Fruit fly (Drosophila melanogaster) whole organism, embryonic: ENCODE data around the gene MP1.

ENCODE experiments used
- Bteb2 ChIP-seq: fragments of 200-800 bp; sonication (Bioruptor generic); optimal IDR thresholded peaks from 2 replicates; lab custom pipeline; 2016; ENCODE audit warnings: missing biosample characterization, missing genetic modification characterization
- CG10321 ChIP-seq: fragments of 200-800 bp; sonication (Bioruptor generic); IDR thresholded peaks from 2 replicates; pipeline ENCODE4 v1.3.6; 2022; ENCODE audit warnings: missing biosample characterization, missing genetic modification characterization
- CG10431 ChIP-seq: fragments of 200-800 bp; sonication (Bioruptor generic); optimal IDR thresholded peaks from 3 replicates; lab custom pipeline; 2018; ENCODE audit warnings: missing biosample characterization, mild to moderate bottlenecking, missing genetic modification characterization
- CG11085 ChIP-seq: fragments of 200-800 bp; sonication (Bioruptor generic); IDR thresholded peaks from 2 replicates; pipeline ENCODE4 v1.3.6; 2022; ENCODE audit warnings: missing biosample characterization, missing genetic modification characterization
- CG11723 ChIP-seq: fragments of 200-800 bp; sonication (Bioruptor generic); optimal IDR thresholded peaks from 2 replicates; lab custom pipeline; 2017; ENCODE audit warnings: missing biosample characterization, mild to moderate bottlenecking, missing genetic modification characterization
- CG12299 ChIP-seq: fragments of 200-800 bp; sonication (Bioruptor generic); optimal IDR thresholded peaks from 2 replicates; lab custom pipeline; 2018; ENCODE audit warnings: missing biosample characterization, mild to moderate bottlenecking, missing genetic modification characterization
- CG12942 ChIP-seq: fragments of 200-800 bp; sonication (Bioruptor generic); optimal IDR thresholded peaks from 3 replicates; lab custom pipeline; 2016; ENCODE audit warnings: missing biosample characterization, missing genetic modification characterization
- CG13894 ChIP-seq: fragments of 200-800 bp; sonication (Bioruptor generic); optimal IDR thresholded peaks from 3 replicates; lab custom pipeline; 2018; ENCODE audit warnings: missing biosample characterization, mild to moderate bottlenecking, missing genetic modification characterization, moderate library complexity
- CG14710 ChIP-seq: fragments of 200-800 bp; sonication (Bioruptor generic); optimal IDR thresholded peaks from 3 replicates; lab custom pipeline; 2019; ENCODE audit warnings: missing biosample characterization, mild to moderate bottlenecking, missing genetic modification characterization, moderate library complexity
- CG15479 ChIP-seq: fragments of 200-800 bp; sonication (Bioruptor generic); optimal IDR thresholded peaks from 3 replicates; lab custom pipeline; 2019; ENCODE audit warnings: missing biosample characterization, mild to moderate bottlenecking, missing genetic modification characterization, moderate library complexity
- CG17186 ChIP-seq: fragments of 200-800 bp; sonication (Bioruptor generic); optimal IDR thresholded peaks from 3 replicates; lab custom pipeline; 2017; ENCODE audit warnings: missing biosample characterization, missing genetic modification reagents, missing genetic modification characterization
- CG17612 ChIP-seq: fragments of 200-800 bp; sonication (Bioruptor generic); IDR thresholded peaks from 2 replicates; pipeline ENCODE4 v1.3.6; 2022; ENCODE audit warnings: missing biosample characterization, missing genetic modification characterization
- CG30431 ChIP-seq: fragments of 200-800 bp; sonication (Bioruptor generic); optimal IDR thresholded peaks from 2 replicates; lab custom pipeline; 2017; ENCODE audit warnings: missing biosample characterization, missing genetic modification characterization
- CG3065 ChIP-seq: fragments of 200-800 bp; sonication (Bioruptor generic); optimal IDR thresholded peaks from 2 replicates; lab custom pipeline; 2016; ENCODE audit warnings: missing biosample characterization, missing genetic modification characterization
- CG34376 ChIP-seq: fragments of 200-800 bp; sonication (Bioruptor generic); optimal IDR thresholded peaks from 2 replicates; lab custom pipeline; 2018; ENCODE audit warnings: missing biosample characterization, mild to moderate bottlenecking, missing genetic modification characterization
- CG4404 ChIP-seq: fragments of 200-800 bp; sonication (Bioruptor generic); IDR thresholded peaks from 2 replicates; pipeline ENCODE4 v1.3.6; 2022; ENCODE audit warnings: missing biosample characterization, missing genetic modification characterization
- CG4617 ChIP-seq: fragments of 200-800 bp; sonication (Bioruptor generic); optimal IDR thresholded peaks from 3 replicates; lab custom pipeline; 2016; ENCODE audit warnings: missing biosample characterization, missing genetic modification characterization, borderline replicate concordance
- CG4707 ChIP-seq: fragments of 200-800 bp; sonication (Bioruptor generic); optimal IDR thresholded peaks from 2 replicates; lab custom pipeline; 2018; ENCODE audit warnings: missing biosample characterization, mild to moderate bottlenecking, missing genetic modification characterization, moderate library complexity
- CG6689 ChIP-seq: fragments of 200-800 bp; sonication (Bioruptor generic); IDR thresholded peaks from 2 replicates; pipeline ENCODE4 v1.3.6; 2022; ENCODE audit warnings: missing biosample characterization, missing genetic modification characterization
- CG7372 ChIP-seq: fragments of 200-800 bp; sonication (Bioruptor generic); IDR thresholded peaks from 2 replicates; pipeline ENCODE4 v1.3.6; 2022; ENCODE audit warnings: missing biosample characterization, missing genetic modification characterization
- CG8281 ChIP-seq: fragments of 200-800 bp; sonication (Bioruptor generic); optimal IDR thresholded peaks from 2 replicates; lab custom pipeline; 2018; ENCODE audit warnings: missing biosample characterization, mild to moderate bottlenecking, missing genetic modification characterization, moderate library complexity
- CoRest ChIP-seq: fragments of 200-800 bp; sonication (Bioruptor generic); optimal IDR thresholded peaks from 3 replicates; lab custom pipeline; 2018; ENCODE audit warnings: missing biosample characterization, mild to moderate bottlenecking, missing genetic modification characterization, moderate library complexity
- Dll ChIP-seq: fragments of 200-800 bp; sonication (Bioruptor generic); IDR thresholded peaks from 4 replicates; pipeline ENCODE4 v1.3.6; 2022; ENCODE audit warnings: missing biosample characterization, missing genetic modification characterization; ENCODE audit not compliant: partially characterized antibody
- E2f1 ChIP-seq: fragments of 200-800 bp; sonication (Bioruptor generic); IDR thresholded peaks from 2 replicates; pipeline ENCODE4 v1.3.6; 2022; ENCODE audit warnings: missing biosample characterization, missing genetic modification characterization
- Eip74EF ChIP-seq, 2 experiments: fragments of 200-800 bp in 1 of 2; fragments of >200 bp in 1 of 2; sonication (Bioruptor generic) in 1 of 2; optimal IDR thresholded peaks; 2 replicates each; lab custom pipeline; 2017 to 2019; ENCODE audit warnings: missing biosample characterization in 2 of 2, missing genetic modification characterization in 2 of 2, mild to moderate bottlenecking in 1 of 2, moderate library complexity in 1 of 2
- Fer3 ChIP-seq: fragments of 200-800 bp; sonication (Bioruptor generic); optimal IDR thresholded peaks from 2 replicates; lab custom pipeline; 2018; ENCODE audit warnings: missing biosample characterization, mild to moderate bottlenecking, missing genetic modification characterization, moderate library complexity
- Gug ChIP-seq: fragments of 200-800 bp; sonication (Bioruptor generic); IDR thresholded peaks from 4 replicates; pipeline ENCODE4 v1.3.6; 2022; ENCODE audit warnings: missing biosample characterization, missing genetic modification characterization
- HLH3B ChIP-seq: fragments of 200-800 bp; sonication (Bioruptor generic); IDR thresholded peaks from 2 replicates; pipeline ENCODE4 v1.3.6; 2022; ENCODE audit warnings: missing biosample characterization, missing genetic modification characterization
- HLH4C ChIP-seq: fragments of 200-800 bp; sonication (Bioruptor generic); IDR thresholded peaks from 3 replicates; pipeline ENCODE4 v1.3.6; 2022; ENCODE audit warnings: missing biosample characterization, missing genetic modification characterization; ENCODE audit not compliant: partially characterized antibody
- Hr3 ChIP-seq: fragments of 200-800 bp; sonication (Bioruptor generic); optimal IDR thresholded peaks from 3 replicates; lab custom pipeline; 2016; ENCODE audit warnings: missing biosample characterization, missing genetic modification characterization
- Mad ChIP-seq: fragments of 200-800 bp; sonication (Bioruptor generic); optimal IDR thresholded peaks from 2 replicates; lab custom pipeline; 2016; ENCODE audit warnings: missing biosample characterization, missing genetic modification characterization
- Oli ChIP-seq: fragments of 200-800 bp; sonication (Bioruptor generic); optimal IDR thresholded peaks from 2 replicates; lab custom pipeline; 2018; ENCODE audit warnings: missing biosample characterization, mild to moderate bottlenecking, missing genetic modification characterization, moderate library complexity
- Scr ChIP-seq: fragments of 200-800 bp; sonication (Bioruptor generic); IDR thresholded peaks from 2 replicates; pipeline ENCODE4 v1.3.6; 2022; ENCODE audit warnings: missing biosample characterization, missing genetic modification characterization; ENCODE audit not compliant: partially characterized antibody
- Vsx1 ChIP-seq: fragments of 200-800 bp; sonication (Bioruptor generic); optimal IDR thresholded peaks from 2 replicates; lab custom pipeline; 2017; ENCODE audit warnings: missing biosample characterization, mild to moderate bottlenecking, missing genetic modification characterization, missing genetic modification reagents
- chn ChIP-seq: fragments of 200-800 bp; sonication (Bioruptor generic); optimal IDR thresholded peaks from 2 replicates; lab custom pipeline; 2016; ENCODE audit warnings: missing biosample characterization, missing genetic modification characterization
- fd96Cb ChIP-seq: fragments of 200-800 bp; sonication (Bioruptor generic); optimal IDR thresholded peaks from 2 replicates; lab custom pipeline; 2018; ENCODE audit warnings: missing biosample characterization, mild to moderate bottlenecking, missing genetic modification characterization, moderate library complexity
- hbn ChIP-seq: fragments of 200-800 bp; sonication (Bioruptor generic); IDR thresholded peaks from 2 replicates; pipeline ENCODE4 v1.3.6; 2022; ENCODE audit warnings: missing biosample characterization, missing genetic modification characterization; ENCODE audit not compliant: partially characterized antibody
- jigr1 ChIP-seq: fragments of 200-800 bp; sonication (Bioruptor generic); IDR thresholded peaks from 3 replicates; pipeline ENCODE4 v1.3.6; 2022; ENCODE audit warnings: missing biosample characterization, missing genetic modification characterization
- lbe ChIP-seq: fragments of 200-800 bp; sonication (Bioruptor generic); optimal IDR thresholded peaks from 2 replicates; lab custom pipeline; 2016; ENCODE audit warnings: missing biosample characterization, mild to moderate bottlenecking, missing genetic modification characterization
- mam ChIP-seq: fragments of 200-800 bp; sonication (Bioruptor generic); optimal IDR thresholded peaks from 3 replicates; lab custom pipeline; 2016; ENCODE audit warnings: missing biosample characterization, missing genetic modification characterization
- oc ChIP-seq: fragments of 200-800 bp; sonication (Bioruptor generic); optimal IDR thresholded peaks from 2 replicates; lab custom pipeline; 2018; ENCODE audit warnings: missing biosample characterization, mild to moderate bottlenecking, missing genetic modification characterization, moderate library complexity
- peb ChIP-seq: fragments of 200-800 bp; sonication (Bioruptor generic); IDR thresholded peaks from 2 replicates; pipeline ENCODE4 v1.3.6; 2022; ENCODE audit warnings: missing biosample characterization, missing genetic modification characterization
- pzg ChIP-seq: fragments of 200-800 bp; sonication (Bioruptor generic); optimal IDR thresholded peaks from 3 replicates; lab custom pipeline; 2018; ENCODE audit warnings: missing biosample characterization, mild to moderate bottlenecking, missing genetic modification characterization, moderate library complexity
- ro ChIP-seq: fragments of 200-800 bp; sonication (Bioruptor generic); IDR thresholded peaks from 2 replicates; pipeline ENCODE4 v1.3.6; 2022; ENCODE audit warnings: missing biosample characterization, missing genetic modification characterization
- slbo ChIP-seq: fragments of 200-800 bp; sonication (Bioruptor generic); IDR thresholded peaks from 2 replicates; pipeline ENCODE4 v1.3.6; 2022; ENCODE audit warnings: missing biosample characterization, missing genetic modification characterization
- slp2 ChIP-seq: fragments of 200-800 bp; sonication (Bioruptor generic); optimal IDR thresholded peaks from 2 replicates; lab custom pipeline; 2016; ENCODE audit warnings: missing biosample characterization, missing genetic modification characterization
- sob ChIP-seq: fragments of 200-800 bp; sonication (Bioruptor generic); IDR thresholded peaks from 2 replicates; pipeline ENCODE4 v1.3.6; 2022; ENCODE audit warnings: missing biosample characterization, missing genetic modification characterization
- trh ChIP-seq: fragments of 200-800 bp; sonication (Bioruptor generic); optimal IDR thresholded peaks from 2 replicates; lab custom pipeline; 2016; ENCODE audit warnings: missing biosample characterization, missing genetic modification characterization
- twi ChIP-seq: fragments of 200-800 bp; optimal IDR thresholded peaks from 2 replicates; lab custom pipeline; 2019; ENCODE audit warnings: missing biosample characterization, mild to moderate bottlenecking, missing genetic modification characterization, moderate library complexity
- z ChIP-seq: fragments of 200-800 bp; sonication (Bioruptor generic); IDR thresholded peaks from 3 replicates; pipeline ENCODE4 v1.3.6; 2022; ENCODE audit warnings: missing biosample characterization, missing genetic modification characterization

The MP1 gene

dm6 chr3R:4333964-4334363 is 26.3 kb downstream of the MP1 start, which contains the start of gene CG9776 (continued):
- TF ChIP-seq mam (GFP tag; lab: Kevin White, UChicago): peak; percentile 75
- peak; percentile 56 for TF ChIP-seq CG12942 (GFP tag; lab: Kevin White, UChicago)
- peak; percentile 72 for TF ChIP-seq sob (GFP tag; lab: Robert Waterston, UW)
- TF ChIP-seq CG4404 (GFP tag; lab: Robert Waterston, UW): no peak
- no peak for TF ChIP-seq Oli (tag; lab: Kevin White, UChicago)
- TF ChIP-seq CG4617: peak; percentile 94
- TF ChIP-seq Bteb2 (GFP tag; lab: Kevin White, UChicago): peak; percentile 66
- TF ChIP-seq CG10321 (GFP tag; lab: Robert Waterston, UW): no peak
- TF ChIP-seq fd96Cb (tag; lab: Kevin White, UChicago): peak; percentile 46
- no peak for TF ChIP-seq oc
- no peak for TF ChIP-seq CG17612 (GFP tag; lab: Robert Waterston, UW)
- peak; percentile 45; the same call in 1 of the 2 replicates for TF ChIP-seq E2f1 (GFP tag; lab: Robert Waterston, UW)
- TF ChIP-seq HLH3B (GFP tag; lab: Robert Waterston, UW): peak; percentile 43
- peak; percentile 83 for TF ChIP-seq CG17186
- peak; percentile 39 for TF ChIP-seq CG3065 (GFP tag; lab: Kevin White, UChicago)
- no peak for TF ChIP-seq Fer3
- TF ChIP-seq slp2 (GFP tag; lab: Kevin White, UChicago): peak; percentile 67
- TF ChIP-seq ro (GFP tag; lab: Robert Waterston, UW): no peak
- TF ChIP-seq CG15479 (GFP tag; lab: Kevin White, UChicago): peak; percentile 44
- no peak for TF ChIP-seq twi
- peak; percentile 35 for TF ChIP-seq chn (GFP tag; lab: Kevin White, UChicago)
- no peak for TF ChIP-seq jigr1 (GFP tag; lab: Robert Waterston, UW)
- no peak for TF ChIP-seq z (GFP tag; lab: Robert Waterston, UW)
- no peak for TF ChIP-seq CG8281 (tag; lab: Kevin White, UChicago)
- peak; percentile 40 for TF ChIP-seq CG12299 (tag; lab: Kevin White, UChicago)
- peak; percentile 42 for TF ChIP-seq Hr3 (GFP tag; lab: Kevin White, UChicago)
- peak; percentile 23 for TF ChIP-seq lbe (GFP tag; lab: Kevin White, UChicago)
- peak; percentile 44 for TF ChIP-seq Mad
- peak; percentile 78 for TF ChIP-seq slbo
- TF ChIP-seq pzg (GFP tag; lab: Kevin White, UChicago): peak; percentile 94
- no peak for TF ChIP-seq CG34376
- TF ChIP-seq trh (GFP tag; lab: Kevin White, UChicago): no peak
- TF ChIP-seq CG13894 (tag; lab: Kevin White, UChicago): no peak
- no peak for TF ChIP-seq peb (GFP tag; lab: Robert Waterston, UW)
- peak; percentile 97 for TF ChIP-seq HLH4C (GFP tag; lab: Robert Waterston, UW)
- no peak for TF ChIP-seq CG30431 (GFP tag; lab: Kevin White, UChicago)
- TF ChIP-seq hbn (GFP tag; lab: Robert Waterston, UW): peak; percentile 96
- TF ChIP-seq Dll (GFP tag; lab: Robert Waterston, UW): peak; percentile 95
- peak; percentile 71 for TF ChIP-seq CG11723 (GFP tag; lab: Kevin White, UChicago)
- TF ChIP-seq CG6689 (GFP tag; lab: Robert Waterston, UW): no peak
- TF ChIP-seq CG7372: peak; percentile 32; the same call in 1 of the 2 replicates
- TF ChIP-seq CG10431 (GFP tag; lab: Kevin White, UChicago): no peak
- TF ChIP-seq CG4707: no peak
- peak; percentile 55; the same call in 1 of the 2 replicates for TF ChIP-seq CG11085 (GFP tag; lab: Robert Waterston, UW)
- TF ChIP-seq Vsx1 (GFP tag; lab: Kevin White, UChicago): no peak
- no peak for TF ChIP-seq CoRest (tag; lab: Kevin White, UChicago)
- peak; percentile 97 for TF ChIP-seq Scr
- TF ChIP-seq CG14710 (tag; lab: Kevin White, UChicago): peak; percentile 78
- peak in 1 of 2 experiments; percentile 48 for TF ChIP-seq Eip74EF (GFP tag; optimal IDR thresholded peaks at IDR 0.05; lab: Kevin White, UChicago)
- peak; percentile 47; the same call in 3 of the 4 replicates for TF ChIP-seq Gug (GFP tag; lab: Robert Waterston, UW)
